Fruit fly (Drosophila melanogaster) ovary, adult (tissue): ENCODE results near the gene eIF4H1.

Experiments
- CG17801 ChIP-seq: fragments of 200-800 bp; optimal IDR thresholded peaks from 2 replicates; lab custom pipeline; 2019; ENCODE audit warnings: missing biosample characterization, mild to moderate bottlenecking, missing genetic modification characterization, moderate library complexity; ENCODE audit not compliant: partially characterized antibody

eIF4H1 gene

dm6 chrX:16448252-16449191, at the start of gene eIF4H1, which contains the start of gene CG34015:
TSS of gene eIF4H1 (plus strand) at chrX:16448665.
TSS of gene CG34015 (minus strand) at chrX:16448302.
- no peak for TF ChIP-seq CG17801 (GFP tag; lab: Kevin White, UChicago)

dm6 chrX:16403811-16404420, 44.5 kb upstream of the eIF4H1 start:
- peak; percentile 74 for TF ChIP-seq CG17801 (GFP tag; lab: Kevin White, UChicago)

dm6 chrX:16404803-16405202, 43.7 kb upstream of the eIF4H1 start, which contains the start of gene CG9981:
TSS of gene CG9981 (minus strand) at chrX:16405122.
- TF ChIP-seq CG17801 (GFP tag; lab: Kevin White, UChicago) = no peak

dm6 chrX:16405209-16405608, 43.3 kb upstream of the eIF4H1 start, which contains the start of gene CG4301:
TSS of gene CG4301 (plus strand) at chrX:16405509.
- no peak for TF ChIP-seq CG17801 (GFP tag; lab: Kevin White, UChicago)

dm6 chrX:16406083-16406482, 42.4 kb upstream of the eIF4H1 start:
- no peak for TF ChIP-seq CG17801 (GFP tag; lab: Kevin White, UChicago)

dm6 chrX:16414451-16415368, 33.8 kb upstream of the eIF4H1 start, which contains the start of gene Traf-like:
TSS of gene Traf-like (plus strand) at chrX:16415046.
- no peak for TF ChIP-seq CG17801 (GFP tag; lab: Kevin White, UChicago)

- TF ChIP-seq CG17801 (GFP tag; lab: Kevin White, UChicago) = no peak
Measured at dm6 chrX:16420048-16420447, 28.4 kb upstream of the eIF4H1 start.

- TF ChIP-seq CG17801 (GFP tag; lab: Kevin White, UChicago) = no peak
Measured at dm6 chrX:16420878-16421277, 27.6 kb upstream of the eIF4H1 start.

dm6 chrX:16421899-16422412, 26.5 kb upstream of the eIF4H1 start, which contains the start of gene AnxB11:
TSS of gene AnxB11 (minus strand) at chrX:16422265.
- TF ChIP-seq CG17801 (GFP tag; lab: Kevin White, UChicago) = no peak

dm6 chrX:16422466-16423124, 25.9 kb upstream of the eIF4H1 start, which contains the start of gene hang:
TSS of gene hang (plus strand) at chrX:16422831.
- TF ChIP-seq CG17801 (GFP tag; lab: Kevin White, UChicago) = peak; percentile 37

dm6 chrX:16423125-16423509, 25.3 kb upstream of the eIF4H1 start:
- peak; percentile 36 for TF ChIP-seq CG17801 (GFP tag; lab: Kevin White, UChicago)

dm6 chrX:16424296-16424695, 24.2 kb upstream of the eIF4H1 start:
- no peak for TF ChIP-seq CG17801 (GFP tag; lab: Kevin White, UChicago)

dm6 chrX:16425145-16425544, 23.3 kb upstream of the eIF4H1 start:
- no peak for TF ChIP-seq CG17801 (GFP tag; lab: Kevin White, UChicago)
